Fruit fly (Drosophila melanogaster): ENCODE measurements around the gene dbe.
A peak's percentile ranks its signal among the peaks of the same experiment; 100 is the strongest.

The dbe gene

dm6 chr2L:845341-846004 lies 24.2 kb downstream of the dbe start (continued):
- TF ChIP-seq CG6854 (GFP tag; optimal IDR thresholded peaks at IDR 0.05) (peak; percentile 37), CG1621 (tag; optimal IDR thresholded peaks at IDR 0.05) (peak; percentile 27), lz (GFP tag; optimal IDR thresholded peaks at IDR 0.05) (peak; percentile 74), CG34406 (GFP tag; optimal IDR thresholded peaks at IDR 0.05) (peak; percentile 61), CG31627 (GFP tag; optimal IDR thresholded peaks at IDR 0.05) (peak; percentile 76), CG16779 (tag; optimal IDR thresholded peaks at IDR 0.05) (peak; percentile 45), Lpt (GFP tag; optimal IDR thresholded peaks at IDR 0.05) (peak; percentile 77), fd59A (GFP tag; optimal IDR thresholded peaks at IDR 0.05) (peak; percentile 32), CG6792 (GFP tag; optimal IDR thresholded peaks at IDR 0.05) (peak; percentile 70), CG6163 (GFP tag; IDR thresholded peaks at IDR 0.05) (peak; percentile 94), CG32006 (GFP tag; optimal IDR thresholded peaks at IDR 0.05) (peak; percentile 89), Met (GFP tag; optimal IDR thresholded peaks at IDR 0.05) (peak; percentile 81), CG11902 (GFP tag; optimal IDR thresholded peaks at IDR 0.05) (peak; percentile 46), Eip93F (GFP tag; optimal IDR thresholded peaks at IDR 0.05) (peak; percentile 2), pdm3 (GFP tag; optimal IDR thresholded peaks at IDR 0.05) (peak; percentile 80), esn (GFP tag; optimal IDR thresholded peaks at IDR 0.05) (peak; percentile 76), cyc (GFP tag; optimal IDR thresholded peaks at IDR 0.05) (peak; percentile 83), Blimp-1 (GFP tag; optimal IDR thresholded peaks at IDR 0.05) (no peak), Eip75B (GFP tag; optimal IDR thresholded peaks at IDR 0.05) (peak; percentile 77), Smox (GFP tag; optimal IDR thresholded peaks at IDR 0.05) (peak; percentile 68), salr (GFP tag; optimal IDR thresholded peaks at IDR 0.05) (peak; percentile 44 to 67)

DNA sequence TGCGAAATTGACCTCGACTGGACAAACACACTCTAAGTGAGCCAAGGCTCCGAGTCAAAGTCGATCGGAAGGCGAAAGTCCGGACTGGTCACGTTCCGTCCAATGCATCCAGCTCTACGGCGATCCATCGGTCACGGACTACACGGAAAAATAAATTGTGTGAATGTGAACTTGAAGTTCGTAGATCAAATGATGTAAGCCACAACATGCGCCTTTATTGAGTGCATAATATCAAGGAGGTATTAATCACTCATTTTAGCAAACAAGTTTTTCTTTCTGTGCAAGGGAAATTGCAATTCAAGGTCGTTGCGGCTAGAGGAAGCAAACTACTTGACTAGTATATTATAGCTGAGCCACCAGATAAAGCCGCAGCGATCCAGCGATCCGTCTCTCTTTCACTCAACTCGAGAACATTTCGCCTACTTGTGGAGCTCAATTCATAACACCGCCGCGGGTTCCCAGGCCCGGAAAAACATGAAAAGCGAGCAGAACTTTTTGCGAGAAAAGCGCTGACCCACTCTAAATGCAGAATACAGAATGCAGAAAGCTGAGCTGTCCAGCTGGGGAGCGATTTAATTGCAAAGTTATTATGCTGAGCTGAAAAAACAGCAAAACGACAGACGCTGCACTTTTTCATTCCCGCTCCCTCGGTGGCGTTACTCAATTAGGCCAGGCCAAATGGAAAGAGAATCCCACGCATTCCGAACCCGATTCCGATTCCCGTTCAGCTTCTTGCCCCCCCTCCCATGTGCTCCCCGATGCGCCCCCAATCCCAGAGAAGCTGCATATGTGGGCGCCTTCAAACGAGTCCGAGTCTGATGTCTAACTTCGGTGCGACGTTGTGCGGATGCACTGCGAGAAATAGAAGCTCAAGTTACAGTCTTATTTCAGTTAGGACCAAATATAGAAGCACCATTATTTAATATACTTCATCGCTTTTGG lies 25.5 kb downstream of the dbe start:
- no peak for TF ChIP-seq CG8319 (GFP tag; optimal IDR thresholded peaks at IDR 0.05)
- TF ChIP-seq CG32006 (GFP tag; optimal IDR thresholded peaks at IDR 0.05) = peak; percentile 62
- peak; percentile 41 for TF ChIP-seq CG10631 (GFP tag; optimal IDR thresholded peaks at IDR 0.05)
- TF ChIP-seq CG6792 (GFP tag; optimal IDR thresholded peaks at IDR 0.05) = no peak
- TF ChIP-seq CG8119 (GFP tag; IDR thresholded peaks at IDR 0.05) = peak; percentile 57; the same call in 2 of the 3 replicates
- TF ChIP-seq CG6854 (GFP tag; optimal IDR thresholded peaks at IDR 0.05) = peak; percentile 16
- TF ChIP-seq achi (GFP tag; optimal IDR thresholded peaks at IDR 0.05) = peak; percentile 45
- peak; percentile 41 for TF ChIP-seq svp (GFP tag)
- TF ChIP-seq topi (GFP tag; optimal IDR thresholded peaks at IDR 0.05) = peak; percentile 17
- peak; percentile 43 for TF ChIP-seq Hr4 (GFP tag; optimal IDR thresholded peaks at IDR 0.05)
- TF ChIP-seq Eip78C (GFP tag) = peak; percentile 76
- TF ChIP-seq acj6 (GFP tag; optimal IDR thresholded peaks at IDR 0.05) = peak; percentile 18
- TF ChIP-seq spab (GFP tag; optimal IDR thresholded peaks at IDR 0.05) = peak; percentile 34
- peak; percentile 33 for TF ChIP-seq Sox14 (GFP tag; optimal IDR thresholded peaks at IDR 0.05)
- TF ChIP-seq Eip93F (GFP tag; optimal IDR thresholded peaks at IDR 0.05) = no peak
- no peak for TF ChIP-seq Blimp-1 (GFP tag; optimal IDR thresholded peaks at IDR 0.05)
- TF ChIP-seq CG3919 (GFP tag; optimal IDR thresholded peaks at IDR 0.05) = peak; percentile 28
- peak; percentile 23 for TF ChIP-seq Eip75B (GFP tag; optimal IDR thresholded peaks at IDR 0.05)
- TF ChIP-seq eg (GFP tag; IDR thresholded peaks at IDR 0.05) = peak; percentile 74
- peak; percentile 53 for TF ChIP-seq CG10669 (GFP tag; optimal IDR thresholded peaks at IDR 0.05)
- TF ChIP-seq fd59A (GFP tag; optimal IDR thresholded peaks at IDR 0.05) = peak; percentile 23
- TF ChIP-seq net (GFP tag; optimal IDR thresholded peaks at IDR 0.05) = peak; percentile 36
- TF ChIP-seq CG11762 (GFP tag; optimal IDR thresholded peaks at IDR 0.05; ENCODE audit: insufficient read depth) = no peak
- peak; percentile 50 for TF ChIP-seq Ets96B (tag; optimal IDR thresholded peaks at IDR 0.05)
- peak in 1 of 2 experiments; percentile 19 for TF ChIP-seq salr (GFP tag; optimal IDR thresholded peaks at IDR 0.05)
- no peak for TF ChIP-seq Hr38 (GFP tag; optimal IDR thresholded peaks at IDR 0.05)
- TF ChIP-seq CG4318 (GFP tag; optimal IDR thresholded peaks at IDR 0.05) = no peak
- TF ChIP-seq CG3032 (tag; optimal IDR thresholded peaks at IDR 0.05) = peak; percentile 28
- TF ChIP-seq Sox102F (GFP tag; optimal IDR thresholded peaks at IDR 0.05) = no peak
- peak; percentile 34 for TF ChIP-seq CG6808 (GFP tag; optimal IDR thresholded peaks at IDR 0.05)
- TF ChIP-seq CG15336 (GFP tag; IDR thresholded peaks at IDR 0.05) = peak; percentile 49
- TF ChIP-seq pdm3 (GFP tag; optimal IDR thresholded peaks at IDR 0.05) = peak; percentile 22
- TF ChIP-seq Gug (GFP tag; IDR thresholded peaks at IDR 0.05) = peak; percentile 38
- TF ChIP-seq CG7368 (GFP tag; optimal IDR thresholded peaks at IDR 0.05) = peak; percentile 18
- peak; percentile 45 for TF ChIP-seq CG1621 (tag; optimal IDR thresholded peaks at IDR 0.05)
